Worm (Caenorhabditis elegans) whole organism, dauer: Measurements from ENCODE around the gene F21H12.3.

Experiments
- unc-62 ChIP-seq: sonication (generic microtip); optimal IDR thresholded peaks from 2 replicates; lab custom pipeline; 2017; ENCODE audit warnings: missing biosample characterization, missing genetic modification reagents, missing genetic modification characterization

Gene F21H12.3

DNA sequence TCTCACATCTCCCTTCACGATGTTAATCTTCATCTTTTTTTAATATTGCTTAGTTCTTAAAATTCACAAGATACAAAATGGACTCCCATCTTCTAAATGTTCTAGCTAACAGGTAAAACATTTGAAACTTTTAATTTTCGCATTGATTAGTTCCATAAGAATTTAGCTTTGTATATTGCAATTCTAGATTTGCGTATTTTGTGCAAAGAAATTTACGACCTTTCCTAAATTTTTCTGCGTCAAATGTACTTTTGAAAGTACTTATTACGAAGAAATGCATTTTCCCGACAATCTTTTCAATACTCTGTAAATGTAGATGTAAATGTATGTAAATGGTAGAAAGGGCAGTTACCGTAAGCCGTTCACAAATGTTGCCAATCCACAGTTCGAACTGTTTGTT is 21.3 kb downstream of the F21H12.3 start:
- TF ChIP-seq unc-62 (GFP tag; lab: Kevin White, UChicago) = no peak

DNA sequence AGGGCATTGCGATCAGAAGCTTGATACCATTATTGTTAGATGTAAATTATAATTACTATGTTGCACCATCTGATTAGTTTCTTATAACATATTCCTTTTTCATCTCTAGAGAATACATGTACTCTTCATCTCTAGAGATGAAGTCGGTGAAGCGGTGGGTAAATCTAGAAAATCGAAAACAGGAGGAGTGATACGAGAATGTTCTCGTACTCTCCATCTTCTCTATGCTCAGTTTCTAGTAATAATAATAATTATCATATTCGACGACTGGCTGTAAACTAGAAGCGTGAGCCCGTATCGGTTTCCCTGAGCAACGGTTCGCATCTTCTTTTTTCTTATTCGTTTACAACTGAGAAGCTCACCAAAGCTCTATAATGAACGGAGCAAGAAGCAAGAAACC is 25.1 kb downstream of the F21H12.3 start:
- no peak for TF ChIP-seq unc-62 (GFP tag; lab: Kevin White, UChicago)

DNA sequence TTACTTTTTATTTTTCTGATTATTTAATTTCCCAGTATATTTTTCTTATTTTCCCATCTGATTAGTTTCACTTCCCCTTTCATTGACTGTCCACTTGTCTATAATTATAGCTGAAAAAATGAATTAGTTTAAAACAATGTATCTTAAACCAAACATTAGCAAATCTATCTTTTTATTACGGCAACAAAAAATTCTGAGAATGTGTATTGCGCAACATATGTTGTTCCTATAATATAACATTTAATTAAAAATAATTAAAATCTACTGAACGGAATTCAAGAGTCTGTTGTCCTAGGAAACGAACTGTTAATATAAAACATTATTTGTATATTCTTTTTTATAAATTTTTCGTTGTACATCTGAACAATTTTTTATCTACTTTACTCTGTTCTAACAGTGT is 27.3 kb downstream of the F21H12.3 start:
- TF ChIP-seq unc-62 (GFP tag; lab: Kevin White, UChicago) = no peak

DNA sequence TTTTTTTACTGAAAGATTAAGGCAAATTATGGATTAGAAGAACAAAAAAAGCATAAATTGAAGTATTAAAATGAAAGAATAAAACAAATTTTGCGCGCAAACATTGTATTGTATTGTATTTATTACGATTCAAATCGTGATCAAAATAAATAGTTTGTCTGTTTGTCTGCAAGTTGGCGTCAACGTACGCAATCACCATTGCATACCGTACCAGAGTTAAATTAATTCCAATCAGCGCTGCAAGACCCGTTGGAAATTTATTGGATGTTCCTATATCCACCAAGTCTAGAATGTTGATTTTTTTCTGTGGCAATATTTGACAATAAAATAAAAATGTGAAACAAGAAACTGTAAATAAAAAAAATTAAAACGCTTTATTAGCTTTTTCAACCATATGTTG is 30.5 kb downstream of the F21H12.3 start, which contains the start of gene heri-1:
Gene heri-1 (minus strand): TSS at position 8 of the 400 bp plus-strand sequence.
- TF ChIP-seq unc-62 (GFP tag; lab: Kevin White, UChicago) = no peak

DNA sequence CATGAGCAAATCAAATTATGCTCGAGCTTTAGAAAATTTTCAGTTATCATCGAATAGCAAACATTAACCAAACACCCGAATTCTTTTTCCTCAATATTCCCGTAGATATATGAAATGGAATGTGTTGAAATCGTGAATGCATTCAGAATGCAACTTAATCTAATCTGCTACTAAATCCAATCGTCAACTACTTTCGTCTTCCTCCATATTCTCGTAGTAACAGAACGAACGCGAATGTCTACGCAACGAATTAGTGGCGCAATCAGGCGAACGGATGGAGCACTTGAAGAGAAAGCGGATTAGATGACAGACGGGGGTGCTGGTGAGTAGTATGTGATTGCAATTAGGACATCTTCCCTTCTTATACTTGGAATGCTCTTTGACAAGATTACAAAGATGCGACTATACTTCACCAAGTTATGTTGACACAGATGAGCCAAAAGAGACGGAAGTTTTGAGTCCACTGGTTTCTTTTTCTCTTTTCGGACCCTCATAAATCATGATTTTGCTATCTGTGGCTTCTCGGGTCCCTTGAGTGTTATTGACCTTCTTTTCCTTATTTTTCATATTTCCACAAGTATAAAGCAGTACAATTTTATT is 31.2 kb downstream of the F21H12.3 start:
- TF ChIP-seq unc-62 (GFP tag; lab: Kevin White, UChicago) = no peak

DNA sequence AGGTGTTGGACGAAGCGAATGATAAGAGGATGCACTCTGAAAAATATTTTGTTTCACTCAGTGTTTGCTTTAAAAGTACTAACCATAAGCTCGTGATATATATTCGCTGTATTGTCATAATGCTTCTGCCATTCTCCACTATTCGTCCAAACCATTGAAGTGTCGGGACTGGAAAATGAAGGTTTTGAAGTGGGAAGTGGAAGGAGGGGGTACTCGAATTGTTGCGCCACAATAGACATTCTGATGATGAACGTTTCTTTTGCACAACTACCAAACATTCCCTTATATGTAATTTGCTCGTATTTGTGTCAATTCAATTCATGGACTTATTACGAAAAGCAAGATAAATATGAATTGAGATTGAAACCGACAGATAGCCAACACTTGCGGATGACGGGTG is 32.6 kb downstream of the F21H12.3 start:
- no peak for TF ChIP-seq unc-62 (GFP tag; lab: Kevin White, UChicago)

DNA sequence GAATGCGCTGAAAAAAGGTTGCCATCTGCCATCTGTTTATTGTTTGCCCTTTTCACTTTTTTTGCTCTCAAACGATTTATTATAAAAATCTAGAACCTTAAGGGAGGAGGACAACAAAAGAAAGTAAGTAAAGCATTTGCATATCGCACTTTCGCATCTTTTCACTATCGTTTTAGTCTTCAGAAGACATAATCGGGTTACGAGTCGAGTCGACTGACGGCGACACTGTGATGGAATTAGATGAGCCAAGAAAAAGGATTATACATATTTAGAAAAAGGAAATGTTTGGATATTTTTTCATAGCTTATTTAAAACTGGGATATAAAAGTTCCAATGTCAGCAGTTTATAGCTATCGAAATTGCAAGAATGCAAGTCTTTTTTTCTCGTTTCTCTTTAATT is 34.0 kb downstream of the F21H12.3 start:
- TF ChIP-seq unc-62 (GFP tag; lab: Kevin White, UChicago) = no peak

DNA sequence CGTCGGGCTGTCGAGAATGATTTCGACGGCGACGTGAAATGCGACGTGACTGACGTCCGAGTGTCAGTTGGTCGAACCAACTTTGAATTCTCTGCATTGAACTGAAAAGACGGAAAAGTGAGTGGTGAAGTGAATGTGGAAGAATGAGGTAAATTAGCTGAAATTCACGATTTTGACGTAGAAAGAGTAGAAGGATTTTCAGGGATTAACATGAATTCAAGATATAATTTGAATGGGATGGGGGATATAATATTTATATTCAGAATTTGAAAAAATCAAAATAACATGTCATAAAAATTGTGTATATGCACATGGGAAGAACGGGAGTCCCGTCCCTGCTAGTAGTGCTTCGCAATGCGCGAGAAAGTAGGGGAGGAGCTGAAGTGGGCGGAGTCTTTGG is 35.4 kb downstream of the F21H12.3 start, which contains the start of gene C29H12.6:
Gene C29H12.6 (minus strand): TSS at position 101 of the 400 bp plus-strand sequence.
- no peak for TF ChIP-seq unc-62 (GFP tag; lab: Kevin White, UChicago)

DNA sequence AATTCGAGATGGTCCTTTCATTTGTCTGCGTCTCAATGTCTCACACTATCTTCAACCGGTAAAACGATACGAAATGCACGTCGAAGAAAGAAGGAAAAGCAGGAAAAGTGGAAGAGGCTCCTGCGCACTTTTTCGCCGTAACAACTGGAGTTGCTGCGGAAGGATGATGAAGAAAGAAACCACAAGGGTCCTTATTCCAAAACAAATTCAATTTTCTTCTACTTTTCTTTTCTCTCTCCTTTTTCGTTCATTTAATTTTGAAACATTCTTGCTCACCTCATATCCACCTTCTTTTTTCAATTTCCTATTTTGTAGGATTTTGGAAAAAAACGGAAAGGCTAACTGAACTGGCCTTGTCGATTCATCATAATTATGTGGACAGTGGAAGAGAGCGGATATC is 37.8 kb downstream of the F21H12.3 start:
- TF ChIP-seq unc-62 (GFP tag; lab: Kevin White, UChicago) = no peak

DNA sequence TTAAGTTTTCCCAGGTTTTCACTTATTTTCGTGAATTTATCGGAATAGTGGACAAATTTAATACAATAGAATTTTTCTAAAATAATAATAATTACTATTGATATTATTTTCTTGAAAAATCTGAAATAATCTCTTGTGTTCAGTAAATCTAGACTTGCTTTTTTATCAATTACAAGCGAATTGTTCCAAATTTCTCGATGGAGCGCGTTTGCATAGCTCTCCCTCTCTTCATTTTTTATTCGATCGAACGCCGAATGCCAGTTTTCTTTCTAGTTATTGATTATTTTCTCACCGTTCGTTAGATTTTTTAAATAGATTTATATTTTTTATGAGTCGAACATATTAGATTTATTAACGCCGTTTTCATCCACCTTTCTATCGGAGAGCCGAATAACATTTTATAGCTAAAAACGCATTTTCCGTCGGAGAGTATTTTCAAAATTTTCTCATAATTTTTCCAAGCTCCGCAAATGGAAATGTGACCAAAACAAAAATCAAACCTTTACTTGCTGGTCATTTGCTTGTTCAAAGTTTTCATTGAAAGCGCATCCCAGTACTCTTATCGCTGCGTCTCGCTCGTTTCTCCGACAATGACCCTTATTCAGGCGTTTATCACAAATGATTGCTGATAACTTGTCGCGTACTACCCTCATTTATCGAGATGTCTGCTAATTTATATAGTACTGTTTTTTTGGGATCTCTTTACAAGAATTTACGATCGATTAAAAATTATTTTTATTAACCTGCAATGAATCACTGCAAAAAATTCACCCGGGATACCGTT is 40.1 kb downstream of the F21H12.3 start:
- no peak for TF ChIP-seq unc-62 (GFP tag; lab: Kevin White, UChicago)

DNA sequence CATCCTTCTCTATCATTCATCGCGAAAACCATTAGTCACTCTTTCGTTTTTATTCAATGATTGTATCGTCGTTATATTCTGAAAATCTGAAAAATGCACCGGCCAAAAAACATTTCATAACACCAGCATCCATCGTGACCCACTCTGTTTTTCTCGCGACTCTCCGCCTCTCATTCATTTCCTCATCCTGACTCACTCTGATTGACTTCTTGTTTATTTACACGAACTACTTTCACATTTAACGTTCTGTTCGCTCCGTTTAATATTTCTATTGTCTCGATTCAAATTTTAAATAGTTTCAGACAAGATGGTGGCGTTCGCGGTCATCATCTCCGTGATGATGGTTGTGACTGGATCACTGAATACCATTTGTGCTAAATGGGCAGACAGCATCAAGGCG is 40.8 kb downstream of the F21H12.3 start, which contains the start of gene C29H12.2:
Gene C29H12.2 (plus strand): TSS at position 297 of the 400 bp plus-strand sequence.
- no peak for TF ChIP-seq unc-62 (GFP tag; lab: Kevin White, UChicago)

DNA sequence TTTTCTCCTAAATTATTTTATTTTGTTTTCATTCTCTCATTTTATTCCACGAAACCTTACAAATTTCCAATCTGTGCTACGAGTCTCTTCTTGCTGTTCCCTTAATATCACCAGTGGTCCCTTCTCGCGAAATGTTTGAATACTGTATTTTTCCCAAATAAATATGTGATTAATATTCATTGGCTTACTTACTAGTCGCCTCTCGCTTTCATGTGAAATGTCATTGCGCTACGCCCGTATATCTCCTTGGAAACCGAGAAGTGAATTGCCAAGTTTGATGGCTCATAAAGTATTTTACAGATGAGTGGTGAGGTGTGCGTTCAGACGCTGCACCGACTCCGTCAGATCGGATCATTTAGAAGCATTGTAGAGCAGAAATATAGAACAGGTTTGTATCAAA is 42.5 kb downstream of the F21H12.3 start, which contains the start of gene rars-2:
Gene rars-2 (plus strand): TSS at position 301 of the 400 bp plus-strand sequence.
- TF ChIP-seq unc-62 (GFP tag; lab: Kevin White, UChicago) = no peak

DNA sequence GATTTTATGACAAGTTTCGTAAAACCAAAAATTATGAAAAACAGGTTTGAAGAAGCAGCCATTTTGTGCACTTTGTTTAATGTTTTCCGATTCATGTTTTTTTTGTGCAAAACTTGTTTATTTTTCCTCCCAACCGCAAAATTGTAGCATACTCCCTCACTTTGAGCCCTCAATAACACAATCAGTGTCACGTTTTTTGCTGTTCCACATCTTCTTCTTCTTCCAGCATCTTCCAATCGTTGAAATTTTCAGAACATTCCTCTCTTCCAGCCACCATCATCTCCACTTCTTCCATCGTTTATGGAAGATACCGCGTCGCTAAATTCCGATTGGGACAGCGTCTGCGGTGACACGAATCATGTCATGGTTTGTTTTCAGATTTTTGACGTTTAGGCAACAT is 49.9 kb downstream of the F21H12.3 start, which contains the start of gene abts-3:
Gene abts-3 (plus strand): TSS at position 301 of the 400 bp plus-strand sequence.
- no peak for TF ChIP-seq unc-62 (GFP tag; lab: Kevin White, UChicago)
